Fruit fly (Drosophila melanogaster) whole organism, embryonic: ENCODE results near the gene CG2182.

ENCODE experiments used
- CG10147 ChIP-seq: fragments of 200-800 bp; sonication (Bioruptor generic); optimal IDR thresholded peaks from 2 replicates; lab custom pipeline; 2019; ENCODE audit warnings: missing biosample characterization, mild to moderate bottlenecking, missing genetic modification characterization, moderate library complexity
- CG10321 ChIP-seq: fragments of 200-800 bp; sonication (Bioruptor generic); IDR thresholded peaks from 2 replicates; pipeline ENCODE4 v1.3.6; 2022; ENCODE audit warnings: missing biosample characterization, missing genetic modification characterization
- CG11560 ChIP-seq: fragments of 200-800 bp; sonication (Bioruptor generic); IDR thresholded peaks from 3 replicates; pipeline ENCODE4 v1.3.6; 2022; ENCODE audit warnings: missing biosample characterization, missing genetic modification characterization
- CG11723 ChIP-seq: fragments of 200-800 bp; sonication (Bioruptor generic); optimal IDR thresholded peaks from 2 replicates; lab custom pipeline; 2017; ENCODE audit warnings: missing biosample characterization, mild to moderate bottlenecking, missing genetic modification characterization
- CG12155 ChIP-seq: fragments of 200-800 bp; sonication (Bioruptor generic); optimal IDR thresholded peaks from 3 replicates; lab custom pipeline; 2016; ENCODE audit warnings: missing biosample characterization, missing genetic modification characterization
- CG12659 ChIP-seq: fragments of 200-800 bp; sonication (Bioruptor generic); optimal IDR thresholded peaks from 3 replicates; lab custom pipeline; 2017; ENCODE audit warnings: mild to moderate bottlenecking, missing biosample characterization, missing genetic modification reagents, missing genetic modification characterization
- CG12769 ChIP-seq: fragments of 200-800 bp; sonication (Bioruptor generic); optimal IDR thresholded peaks from 2 replicates; lab custom pipeline; 2019; ENCODE audit warnings: missing biosample characterization, mild to moderate bottlenecking, missing genetic modification characterization, moderate library complexity
- CG14014 ChIP-seq: fragments of 200-800 bp; sonication (Bioruptor generic); IDR thresholded peaks from 2 replicates; pipeline ENCODE4 v1.3.6; 2022; ENCODE audit warnings: missing biosample characterization, missing genetic modification characterization
- CG15073 ChIP-seq: fragments of 200-800 bp; sonication (Bioruptor generic); optimal IDR thresholded peaks from 2 replicates; lab custom pipeline; 2016; ENCODE audit warnings: missing biosample characterization, missing genetic modification characterization
- CG15696 ChIP-seq: fragments of 200-800 bp; sonication (Bioruptor generic); optimal IDR thresholded peaks from 2 replicates; lab custom pipeline; 2019; ENCODE audit warnings: missing biosample characterization, mild to moderate bottlenecking, missing genetic modification characterization, moderate library complexity
- CG1603 ChIP-seq: fragments of 200-800 bp; sonication (Bioruptor generic); optimal IDR thresholded peaks from 2 replicates; lab custom pipeline; 2019; ENCODE audit warnings: missing biosample characterization, mild to moderate bottlenecking, missing genetic modification characterization, moderate library complexity
- CG17186 ChIP-seq: fragments of 200-800 bp; sonication (Bioruptor generic); optimal IDR thresholded peaks from 3 replicates; lab custom pipeline; 2017; ENCODE audit warnings: missing biosample characterization, missing genetic modification reagents, missing genetic modification characterization
- CG17359 ChIP-seq: fragments of 200-800 bp; sonication (Bioruptor generic); optimal IDR thresholded peaks from 3 replicates; lab custom pipeline; 2018; ENCODE audit warnings: missing biosample characterization, mild to moderate bottlenecking, missing genetic modification characterization, moderate library complexity
- CG18764 ChIP-seq: fragments of 200-800 bp; sonication (Bioruptor generic); optimal IDR thresholded peaks from 3 replicates; lab custom pipeline; 2016; ENCODE audit warnings: missing biosample characterization, missing genetic modification characterization
- CG2202 ChIP-seq: fragments of 200-800 bp; sonication (Bioruptor generic); optimal IDR thresholded peaks from 2 replicates; lab custom pipeline; 2018; ENCODE audit warnings: missing biosample characterization, mild to moderate bottlenecking, missing genetic modification characterization
- CG33213 ChIP-seq: fragments of 200-800 bp; sonication (Bioruptor generic); optimal IDR thresholded peaks from 3 replicates; lab custom pipeline; 2016; ENCODE audit warnings: missing biosample characterization, missing genetic modification characterization
- CG4328 ChIP-seq: fragments of 200-800 bp; sonication (Bioruptor generic); optimal IDR thresholded peaks from 3 replicates; lab custom pipeline; 2017; ENCODE audit warnings: missing biosample characterization, missing genetic modification reagents, missing genetic modification characterization
- CG6175 ChIP-seq: fragments of 200-800 bp; sonication (Bioruptor generic); IDR thresholded peaks from 3 replicates; pipeline ENCODE4 v1.3.6; 2022; ENCODE audit warnings: missing biosample characterization, missing genetic modification characterization
- CG6854 ChIP-seq: fragments of 200-800 bp; sonication (Bioruptor generic); optimal IDR thresholded peaks from 3 replicates; lab custom pipeline; 2017; ENCODE audit warnings: missing biosample characterization, mild to moderate bottlenecking, missing genetic modification characterization
- CG8359 ChIP-seq: fragments of 200-800 bp; sonication (Bioruptor generic); optimal IDR thresholded peaks from 2 replicates; lab custom pipeline; 2017; ENCODE audit warnings: missing biosample characterization, mild to moderate bottlenecking, missing genetic modification characterization, borderline replicate concordance
- Camta ChIP-seq: fragments of 200-800 bp; sonication (Bioruptor generic); optimal IDR thresholded peaks from 2 replicates; lab custom pipeline; 2016; ENCODE audit warnings: missing biosample characterization, missing genetic modification characterization
- Dek ChIP-seq: fragments of 200-800 bp; sonication (Bioruptor generic); optimal IDR thresholded peaks from 3 replicates; lab custom pipeline; 2019; ENCODE audit warnings: missing biosample characterization, mild to moderate bottlenecking, missing genetic modification characterization, moderate library complexity
- Dp ChIP-seq: fragments of 200-800 bp; sonication (Bioruptor generic); optimal IDR thresholded peaks from 2 replicates; lab custom pipeline; 2018; ENCODE audit warnings: missing biosample characterization, mild to moderate bottlenecking, missing genetic modification characterization, moderate library complexity
- E2f2 ChIP-seq: fragments of 200-800 bp; sonication (Bioruptor generic); IDR thresholded peaks from 2 replicates; pipeline ENCODE4 v1.3.6; 2022; ENCODE audit warnings: missing biosample characterization, missing genetic modification characterization
- HmgD ChIP-seq: fragments of 200-800 bp; sonication (Bioruptor generic); optimal IDR thresholded peaks from 3 replicates; lab custom pipeline; 2016; ENCODE audit warnings: missing biosample characterization, missing genetic modification characterization
- HmgZ ChIP-seq: fragments of 200-800 bp; sonication (Bioruptor generic); optimal IDR thresholded peaks from 2 replicates; lab custom pipeline; 2018; ENCODE audit warnings: missing biosample characterization, mild to moderate bottlenecking, missing genetic modification characterization
- Neu2 ChIP-seq: fragments of 200-800 bp; sonication (Bioruptor generic); optimal IDR thresholded peaks from 3 replicates; lab custom pipeline; 2016; ENCODE audit warnings: missing biosample characterization, missing genetic modification characterization, borderline replicate concordance
- Taf1 ChIP-seq: fragments of 200-800 bp; sonication (Bioruptor generic); IDR thresholded peaks from 2 replicates; pipeline ENCODE4 v1.3.6; 2022; ENCODE audit warnings: missing biosample characterization, missing genetic modification characterization
- Trl ChIP-seq, 3 experiments: fragments of >200 bp in 2 of 3; fragments of 200-800 bp in 1 of 3; sonication (Bioruptor generic) in 1 of 3; optimal IDR thresholded peaks; 2 replicates in 1 of 3; 3 replicates in 2 of 3; lab custom pipeline; 2016 to 2017; ENCODE audit warnings: missing biosample characterization in 1 of 3, missing genetic modification characterization in 1 of 3
- ac ChIP-seq: fragments of 200-800 bp; sonication (Bioruptor generic); optimal IDR thresholded peaks from 3 replicates; lab custom pipeline; 2017; ENCODE audit warnings: missing biosample characterization, mild to moderate bottlenecking, missing genetic modification characterization
- caup ChIP-seq: fragments of 200-800 bp; sonication (Bioruptor generic); optimal IDR thresholded peaks from 3 replicates; lab custom pipeline; 2017; ENCODE audit warnings: missing biosample characterization, mild to moderate bottlenecking, missing genetic modification characterization, moderate library complexity; ENCODE audit not compliant: severe bottlenecking
- cwo ChIP-seq: fragments of 200-800 bp; sonication (Bioruptor generic); optimal IDR thresholded peaks from 3 replicates; lab custom pipeline; 2017; ENCODE audit warnings: missing biosample characterization, missing genetic modification characterization, mild to moderate bottlenecking, moderate library complexity, missing genetic modification reagents
- dati ChIP-seq: fragments of 200-800 bp; sonication (Bioruptor generic); IDR thresholded peaks from 2 replicates; pipeline ENCODE4 v1.3.6; 2022; ENCODE audit warnings: missing biosample characterization, missing genetic modification characterization
- dmrt11E ChIP-seq: fragments of 200-800 bp; sonication (Bioruptor generic); optimal IDR thresholded peaks from 3 replicates; lab custom pipeline; 2018; ENCODE audit warnings: missing biosample characterization, mild to moderate bottlenecking, missing genetic modification characterization, moderate library complexity
- mirr ChIP-seq: fragments of 200-800 bp; sonication (Bioruptor generic); optimal IDR thresholded peaks from 3 replicates; lab custom pipeline; 2018; ENCODE audit warnings: missing biosample characterization, mild to moderate bottlenecking, missing genetic modification characterization
- mld ChIP-seq: fragments of 200-800 bp; sonication (Bioruptor generic); IDR thresholded peaks from 3 replicates; pipeline ENCODE4 v1.3.6; 2022; ENCODE audit warnings: missing biosample characterization, missing genetic modification characterization; ENCODE audit not compliant: partially characterized antibody
- nmo ChIP-seq: fragments of 200-800 bp; sonication (Bioruptor generic); optimal IDR thresholded peaks from 2 replicates; lab custom pipeline; 2018; ENCODE audit warnings: missing biosample characterization, mild to moderate bottlenecking, missing genetic modification characterization, moderate library complexity
- repo ChIP-seq: fragments of 200-800 bp; sonication (Bioruptor generic); optimal IDR thresholded peaks from 2 replicates; lab custom pipeline; 2016; ENCODE audit warnings: missing biosample characterization, missing genetic modification characterization
- run ChIP-seq: fragments of 200-800 bp; sonication (Bioruptor generic); optimal IDR thresholded peaks from 3 replicates; lab custom pipeline; 2018; ENCODE audit warnings: missing biosample characterization, mild to moderate bottlenecking, missing genetic modification characterization
- salm ChIP-seq: fragments of 200-800 bp; sonication (Bioruptor generic); optimal IDR thresholded peaks from 2 replicates; lab custom pipeline; 2018; ENCODE audit warnings: missing biosample characterization, mild to moderate bottlenecking, missing genetic modification characterization
- sens ChIP-seq: fragments of 200-800 bp; sonication (Bioruptor generic); peaks from one replicate; lab custom pipeline; 2016; ENCODE audit warnings: missing biosample characterization, missing genetic modification characterization
- seq ChIP-seq: fragments of 200-800 bp; sonication (Bioruptor generic); IDR thresholded peaks from 2 replicates; pipeline ENCODE4 v1.3.6; 2022; ENCODE audit warnings: missing biosample characterization, missing genetic modification characterization
- sima ChIP-seq: fragments of 200-800 bp; sonication (Bioruptor generic); optimal IDR thresholded peaks from 2 replicates; lab custom pipeline; 2016; ENCODE audit warnings: missing biosample characterization, missing genetic modification characterization
- ssp ChIP-seq: fragments of 200-800 bp; sonication (Bioruptor generic); IDR thresholded peaks from 2 replicates; pipeline ENCODE4 v1.3.6; 2022; ENCODE audit warnings: missing biosample characterization, missing genetic modification characterization
- ttk ChIP-seq: fragments of 200-800 bp; sonication (Bioruptor generic); IDR thresholded peaks from 2 replicates; pipeline ENCODE4 v2.1.2; 2022; ENCODE audit warnings: missing biosample characterization, missing genetic modification characterization
- wek ChIP-seq: fragments of 200-800 bp; sonication (Bioruptor generic); optimal IDR thresholded peaks from 3 replicates; lab custom pipeline; 2018; ENCODE audit warnings: missing biosample characterization, mild to moderate bottlenecking, missing genetic modification characterization, moderate library complexity
- zen ChIP-seq: fragments of 200-800 bp; sonication (Bioruptor generic); optimal IDR thresholded peaks from 3 replicates; lab custom pipeline; 2018; ENCODE audit warnings: missing biosample characterization, mild to moderate bottlenecking, missing genetic modification characterization, moderate library complexity
- zen2 ChIP-seq: fragments of 200-800 bp; sonication (Bioruptor generic); IDR thresholded peaks from 3 replicates; pipeline ENCODE4 v1.3.6; 2022; ENCODE audit warnings: missing biosample characterization, missing genetic modification characterization; ENCODE audit not compliant: partially characterized antibody

The CG2182 gene

DNA sequence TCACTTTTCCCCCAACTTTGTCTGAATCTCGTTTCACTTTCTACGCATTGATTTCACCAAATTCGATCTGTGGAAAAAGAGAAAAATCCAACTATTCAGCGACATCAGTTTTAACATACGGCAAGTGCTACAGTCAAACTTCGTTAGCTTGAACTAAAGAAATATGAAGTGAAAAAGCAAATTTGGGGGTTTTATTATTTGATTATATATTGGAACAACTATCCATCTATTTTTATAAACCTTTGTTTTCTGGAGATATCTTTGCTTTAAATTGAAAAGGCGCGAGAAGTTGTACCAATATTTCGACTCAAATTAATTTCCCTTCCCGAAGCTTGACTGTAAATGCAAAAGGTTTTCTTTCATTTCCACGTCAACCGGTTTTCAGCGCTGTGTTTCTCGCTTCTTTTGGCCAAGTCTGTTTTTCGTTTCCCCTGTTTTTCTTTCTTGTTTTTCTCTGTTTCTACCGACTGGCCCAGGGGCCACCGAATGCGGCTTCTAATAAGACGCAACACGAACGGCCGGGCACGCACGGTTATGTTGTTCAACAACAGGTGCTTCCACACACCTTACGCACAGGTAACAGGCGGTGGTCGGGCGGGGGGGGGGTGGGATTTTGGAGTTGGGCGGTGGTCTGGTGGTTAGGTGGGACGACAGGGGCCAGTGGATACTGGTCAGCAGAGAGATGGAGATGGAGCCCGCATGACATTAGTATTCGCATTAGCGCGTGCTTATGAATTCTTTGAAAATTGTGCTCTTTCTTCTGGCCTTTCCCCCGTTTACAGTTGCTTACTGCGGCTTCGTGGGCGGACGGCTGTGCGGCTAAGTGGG is 23.4 kb upstream of the CG2182 start (continued):
- no peak for TF ChIP-seq zen2 (GFP tag; lab: Robert Waterston, UW)
- TF ChIP-seq CG1603 (tag; lab: Kevin White, UChicago): peak; percentile 60
- TF ChIP-seq CG10321 (GFP tag; lab: Robert Waterston, UW): no peak
- TF ChIP-seq CG4328 (GFP tag; lab: Kevin White, UChicago): no peak
- 0 out of 2 replicates have a peak, but pooled peaks have one; percentile 34 for TF ChIP-seq seq (GFP tag; lab: Robert Waterston, UW)
- TF ChIP-seq HmgZ (tag; lab: Kevin White, UChicago): no peak
- TF ChIP-seq run (tag; lab: Kevin White, UChicago): no peak
- TF ChIP-seq ssp (GFP tag; lab: Robert Waterston, UW): no peak
- no peak for TF ChIP-seq caup (GFP tag; lab: Kevin White, UChicago)
- TF ChIP-seq CG12155 (GFP tag; lab: Kevin White, UChicago): peak; percentile 27
- peak; percentile 93 for TF ChIP-seq sens
- no peak for TF ChIP-seq CG10147
- TF ChIP-seq CG11560 (tag; lab: Robert Waterston, UW): no peak
- no peak for TF ChIP-seq Taf1 (GFP tag; lab: Robert Waterston, UW)
- peak; percentile 25 for TF ChIP-seq ac
- no peak for TF ChIP-seq Dp
- TF ChIP-seq salm (tag; lab: Kevin White, UChicago): peak; percentile 71
- no peak for TF ChIP-seq CG15073 (GFP tag; lab: Kevin White, UChicago)
- peak; percentile 65; the same call in 1 of the 3 replicates for TF ChIP-seq CG6175 (GFP tag; lab: Robert Waterston, UW)
- peak; percentile 73 for TF ChIP-seq nmo (GFP tag; lab: Kevin White, UChicago)
- peak; percentile 11 for TF ChIP-seq CG8359 (GFP tag; lab: Kevin White, UChicago)
- peak; percentile 75 for TF ChIP-seq dmrt11E
- TF ChIP-seq CG14014 (GFP tag; lab: Robert Waterston, UW): no peak
- TF ChIP-seq mld (GFP tag; lab: Robert Waterston, UW): no peak
- peak; percentile 59 for TF ChIP-seq CG2202 (tag; lab: Kevin White, UChicago)
- no peak for TF ChIP-seq Trl (optimal IDR thresholded peaks at IDR 0.05; lab: Kevin White, UChicago)
- peak; percentile 8 for TF ChIP-seq Trl (GFP tag; optimal IDR thresholded peaks at IDR 0.05; lab: Kevin White, UChicago)
- TF ChIP-seq CG17186: no peak
- no peak for TF ChIP-seq CG12659 (GFP tag; lab: Kevin White, UChicago)
- peak; percentile 49 for TF ChIP-seq CG11723
- no peak for TF ChIP-seq CG6854 (GFP tag; lab: Kevin White, UChicago)
- TF ChIP-seq sima (GFP tag; lab: Kevin White, UChicago): peak; percentile 1
- TF ChIP-seq Camta (GFP tag; lab: Kevin White, UChicago): no peak
- TF ChIP-seq mirr (GFP tag; lab: Kevin White, UChicago): no peak
- TF ChIP-seq CG18764 (GFP tag; lab: Kevin White, UChicago): peak; percentile 31
- TF ChIP-seq repo (GFP tag; lab: Kevin White, UChicago): no peak
- TF ChIP-seq CG17359 (tag; lab: Kevin White, UChicago): peak; percentile 77
- peak; percentile 18 for TF ChIP-seq Dek
- no peak for TF ChIP-seq CG12769 (tag; lab: Kevin White, UChicago)
- TF ChIP-seq zen (tag; lab: Kevin White, UChicago): no peak
- no peak for TF ChIP-seq cwo (GFP tag; lab: Kevin White, UChicago)
- TF ChIP-seq CG33213 (GFP tag; lab: Kevin White, UChicago): no peak
- peak; percentile 48 for TF ChIP-seq CG15696 (tag; lab: Kevin White, UChicago)
- TF ChIP-seq dati: 0 out of 2 replicates have a peak, but pooled peaks have one; percentile 7
- no peak for TF ChIP-seq HmgD (GFP tag; lab: Kevin White, UChicago)
- TF ChIP-seq wek: no peak
- TF ChIP-seq Neu2 (GFP tag; lab: Kevin White, UChicago): no peak
- TF ChIP-seq E2f2 (GFP tag; lab: Robert Waterston, UW): no peak
- peak; percentile 28; the same call in 1 of the 2 replicates for TF ChIP-seq ttk (GFP tag; lab: Robert Waterston, UW)
